Worm (Caenorhabditis elegans): ENCODE measurements around the gene gtsf-1.
A peak's percentile ranks its signal among the peaks of the same experiment; 100 is the strongest.

Gene gtsf-1

DNA sequence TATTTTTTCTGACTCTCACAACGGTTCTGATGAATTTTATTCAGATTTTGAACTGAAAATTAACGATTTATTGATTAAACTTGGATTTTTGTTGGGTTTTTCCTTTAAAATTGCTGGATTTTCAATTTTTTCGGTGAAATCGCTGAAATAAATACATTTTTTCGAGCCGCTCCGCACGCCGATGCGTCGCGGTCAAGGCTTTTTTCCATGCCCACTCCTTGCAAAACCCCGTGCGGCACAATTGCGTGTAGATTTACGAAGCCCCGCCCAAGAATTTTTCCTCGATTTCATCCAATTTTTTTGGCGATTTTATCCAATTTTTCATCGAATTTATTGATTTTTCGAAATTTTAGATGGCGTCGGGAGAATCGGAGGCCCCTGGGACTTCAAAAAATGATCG is at the start of gene gtsf-1:
Gene gtsf-1, plus strand, starts transcription at position 354 of the 400 bp plus-strand sequence.
- TF ChIP-seq lin-13 (tag; optimal IDR thresholded peaks at IDR 0.05) (peak; percentile 46), ceh-83 (GFP tag; optimal IDR thresholded peaks at IDR 0.05) (no peak), pha-4 (tag; optimal IDR thresholded peaks at IDR 0.05) (peak; percentile 62), lsy-2 (tag; optimal IDR thresholded peaks at IDR 0.05) (peak; percentile 78), M03D4.4 (tag; optimal IDR thresholded peaks at IDR 0.05) (peak; percentile 73), nhr-76 (tag; optimal IDR thresholded peaks at IDR 0.05) (no peak), nhr-28 (tag; optimal IDR thresholded peaks at IDR 0.05) (no peak), ham-2 (GFP tag; optimal IDR thresholded peaks at IDR 0.05) (no peak), sptf-1 (tag; optimal IDR thresholded peaks at IDR 0.05) (peak; percentile 83), unc-62 (GFP tag; optimal IDR thresholded peaks at IDR 0.05) (no peak), unc-39 (tag; optimal IDR thresholded peaks at IDR 0.05) (no peak), nhr-237 (tag; optimal IDR thresholded peaks at IDR 0.05) (peak; percentile 82), nhr-12 (tag; optimal IDR thresholded peaks at IDR 0.05) (peak; percentile 45), elt-3 (tag; optimal IDR thresholded peaks at IDR 0.05) (no peak), tbx-8 (GFP tag; optimal IDR thresholded peaks at IDR 0.05) (no peak), flh-1 (GFP tag; optimal IDR thresholded peaks at IDR 0.05) (no peak), elt-1 (tag; optimal IDR thresholded peaks at IDR 0.05; ENCODE audit: borderline replicate concordance, insufficient read depth) (no peak), ceh-43 (GFP tag; optimal IDR thresholded peaks at IDR 0.05) (no peak), mls-2 (tag; optimal IDR thresholded peaks at IDR 0.05) (peak; percentile 58), ces-1 (GFP tag; optimal IDR thresholded peaks at IDR 0.05) (peak; percentile 61), nhr-2 (tag; optimal IDR thresholded peaks at IDR 0.05) (no peak), bed-3 (GFP tag; optimal IDR thresholded peaks at IDR 0.05) (no peak), snpc-4 (tag; optimal IDR thresholded peaks at IDR 0.05) (no peak), cnd-1 (tag; optimal IDR thresholded peaks at IDR 0.05) (peak; percentile 58), ceh-39 (tag; optimal IDR thresholded peaks at IDR 0.05) (peak; percentile 40), sem-2 (GFP tag; optimal IDR thresholded peaks at IDR 0.05) (peak; percentile 23), hlh-1 (tag; optimal IDR thresholded peaks at IDR 0.05) (peak; percentile 24), drap-1 (GFP tag; optimal IDR thresholded peaks at IDR 0.05) (peak; percentile 67), ztf-11 (tag; optimal IDR thresholded peaks at IDR 0.05) (peak; percentile 16), zip-8 (tag; optimal IDR thresholded peaks at IDR 0.05) (no peak), lin-32 (GFP tag; optimal IDR thresholded peaks at IDR 0.05) (no peak), mab-5 (tag; optimal IDR thresholded peaks at IDR 0.05) (no peak), unc-120 (tag; optimal IDR thresholded peaks at IDR 0.05; ENCODE audit: poor library complexity, severe bottlenecking) (peak; percentile 38), blmp-1 (tag; optimal IDR thresholded peaks at IDR 0.05) (no peak), mep-1 (tag; optimal IDR thresholded peaks at IDR 0.05) (peak; percentile 88)

- TF ChIP-seq lsy-2 (tag; optimal IDR thresholded peaks at IDR 0.05) (no peak), ces-1 (GFP tag; optimal IDR thresholded peaks at IDR 0.05) (no peak), ceh-83 (GFP tag; optimal IDR thresholded peaks at IDR 0.05) (no peak), flh-1 (GFP tag; optimal IDR thresholded peaks at IDR 0.05) (no peak)
Measured at ce11 chrIV:16822529-16822928, 43.1 kb upstream of the gtsf-1 start, which contains the start of gene Y116A8A.4. TSS of gene Y116A8A.4 (plus strand) at chrIV:16822829.

DNA sequence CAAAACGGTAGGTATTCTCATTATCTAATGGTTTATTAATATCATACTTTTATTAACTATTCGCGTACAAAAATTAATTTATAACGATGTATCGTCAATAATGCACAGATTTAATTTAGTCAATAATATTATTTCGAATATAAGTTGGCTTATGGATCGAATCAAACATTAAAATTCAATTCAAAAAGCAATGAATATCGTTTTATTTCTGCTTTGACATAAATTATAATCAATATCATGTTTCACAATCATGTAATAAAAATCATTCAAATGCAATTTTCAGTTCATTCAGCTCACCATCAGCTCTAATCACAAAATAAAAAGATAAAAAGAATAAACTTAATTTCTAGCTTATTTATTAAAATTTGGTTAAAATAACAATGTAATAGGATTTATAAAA is 36.9 kb upstream of the gtsf-1 start, which contains the start of gene Y116A8A.6:
Gene Y116A8A.6, minus strand, starts transcription at position 101 of the 400 bp plus-strand sequence.
- TF ChIP-seq unc-120 (tag; optimal IDR thresholded peaks at IDR 0.05; ENCODE audit: poor library complexity, severe bottlenecking) (no peak), cnd-1 (tag; optimal IDR thresholded peaks at IDR 0.05) (no peak), mep-1 (tag; optimal IDR thresholded peaks at IDR 0.05) (no peak), lin-13 (tag; optimal IDR thresholded peaks at IDR 0.05) (no peak), nhr-2 (tag; optimal IDR thresholded peaks at IDR 0.05) (no peak), bed-3 (GFP tag; optimal IDR thresholded peaks at IDR 0.05) (no peak), nhr-76 (tag; optimal IDR thresholded peaks at IDR 0.05) (no peak), elt-3 (tag; optimal IDR thresholded peaks at IDR 0.05) (no peak)

DNA sequence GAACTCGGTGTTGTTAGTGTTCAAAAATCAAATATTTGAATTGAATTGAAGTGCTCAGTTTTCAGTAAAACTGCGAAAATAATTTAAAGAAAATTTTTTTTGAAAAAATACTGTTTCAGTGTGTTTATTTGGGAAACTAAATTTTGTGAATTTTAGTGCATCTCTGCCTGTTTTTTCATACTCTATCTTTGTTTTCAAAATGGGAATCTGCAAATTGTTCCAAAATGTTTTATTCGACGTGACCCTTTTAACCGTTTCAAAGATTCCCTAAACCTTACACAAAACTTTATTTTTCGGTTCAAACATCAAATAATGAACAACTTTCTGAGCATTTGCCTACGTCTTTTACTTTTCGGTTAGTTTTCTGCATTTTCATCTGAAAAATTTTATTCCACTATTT is 35.7 kb upstream of the gtsf-1 start, which contains the start of gene Y116A8A.7:
Gene Y116A8A.7, plus strand, starts transcription at position 301 of the 400 bp plus-strand sequence.
- TF ChIP-seq snpc-4 (tag; optimal IDR thresholded peaks at IDR 0.05), result no peak
- TF ChIP-seq elt-3 (tag; optimal IDR thresholded peaks at IDR 0.05), result no peak
- TF ChIP-seq nhr-2 (tag; optimal IDR thresholded peaks at IDR 0.05), result no peak
